Worm (Caenorhabditis elegans): Measurements from ENCODE around the gene F17E9.5.

DNA sequence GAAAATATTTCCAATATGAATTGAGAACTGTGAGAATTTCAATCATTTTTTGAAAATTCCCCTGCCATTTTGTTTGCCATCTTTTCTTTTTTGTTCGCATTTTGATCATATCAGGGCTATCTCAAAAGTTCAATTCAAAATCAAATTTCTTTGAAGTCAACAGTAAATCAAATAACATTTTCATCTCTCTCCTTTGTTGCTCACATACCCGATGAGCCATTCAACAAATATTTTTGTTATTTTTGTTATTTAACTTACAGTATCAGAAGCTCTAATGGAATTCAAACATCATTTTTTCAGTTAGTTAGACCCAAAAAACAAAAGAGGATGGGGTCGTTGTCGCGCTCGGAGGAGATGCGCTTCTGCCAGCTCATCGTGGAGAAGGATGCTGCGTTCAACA, 42.0 kb upstream of the F17E9.5 start, which contains the start of gene vha-5:
- TF ChIP-seq spr-1 (tag; optimal IDR thresholded peaks at IDR 0.05) (no peak), D1046.2 (GFP tag; IDR thresholded peaks at IDR 0.05) (no peak), Y105C5A.15 (GFP tag; IDR thresholded peaks at IDR 0.05) (no peak), ZK337.2 (GFP tag; IDR thresholded peaks at IDR 0.05) (no peak), nhr-11 (tag; optimal IDR thresholded peaks at IDR 0.05) (no peak), egl-27 (tag; optimal IDR thresholded peaks at IDR 0.05) (no peak), skn-1 (tag; optimal IDR thresholded peaks at IDR 0.05) (no peak), zfp-3 (GFP tag; conservative IDR thresholded peaks at IDR 0.05) (no peak)
